Fruit fly (Drosophila melanogaster) whole organism, embryonic: ENCODE data around the gene CG13360.

ENCODE experiments used
- Bdp1 ChIP-seq: fragments of 200-800 bp; sonication (Bioruptor generic); optimal IDR thresholded peaks from 3 replicates; lab custom pipeline; 2016; ENCODE audit warnings: missing biosample characterization, missing genetic modification characterization
- Bteb2 ChIP-seq: fragments of 200-800 bp; sonication (Bioruptor generic); optimal IDR thresholded peaks from 2 replicates; lab custom pipeline; 2016; ENCODE audit warnings: missing biosample characterization, missing genetic modification characterization
- CG10147 ChIP-seq: fragments of 200-800 bp; sonication (Bioruptor generic); optimal IDR thresholded peaks from 2 replicates; lab custom pipeline; 2019; ENCODE audit warnings: missing biosample characterization, mild to moderate bottlenecking, missing genetic modification characterization, moderate library complexity
- CG10565 ChIP-seq: fragments of 200-800 bp; sonication (Bioruptor generic); optimal IDR thresholded peaks from 3 replicates; lab custom pipeline; 2016; ENCODE audit warnings: missing biosample characterization, mild to moderate bottlenecking, missing genetic modification characterization
- CG11560 ChIP-seq: fragments of 200-800 bp; sonication (Bioruptor generic); IDR thresholded peaks from 3 replicates; pipeline ENCODE4 v1.3.6; 2022; ENCODE audit warnings: missing biosample characterization, missing genetic modification characterization
- CG11723 ChIP-seq: fragments of 200-800 bp; sonication (Bioruptor generic); optimal IDR thresholded peaks from 2 replicates; lab custom pipeline; 2017; ENCODE audit warnings: missing biosample characterization, mild to moderate bottlenecking, missing genetic modification characterization
- CG15601 ChIP-seq: fragments of 200-800 bp; sonication (Bioruptor generic); optimal IDR thresholded peaks from 3 replicates; lab custom pipeline; 2019; ENCODE audit warnings: missing biosample characterization, mild to moderate bottlenecking, missing genetic modification characterization, moderate library complexity
- CG17186 ChIP-seq: fragments of 200-800 bp; sonication (Bioruptor generic); optimal IDR thresholded peaks from 3 replicates; lab custom pipeline; 2017; ENCODE audit warnings: missing biosample characterization, missing genetic modification reagents, missing genetic modification characterization
- CG17912 ChIP-seq: fragments of 200-800 bp; sonication (Bioruptor generic); optimal IDR thresholded peaks from 2 replicates; lab custom pipeline; 2018; ENCODE audit warnings: missing biosample characterization, mild to moderate bottlenecking, missing genetic modification characterization
- CG18011 ChIP-seq: fragments of 200-800 bp; sonication (Bioruptor generic); optimal IDR thresholded peaks from 2 replicates; lab custom pipeline; 2017; ENCODE audit warnings: missing biosample characterization, missing genetic modification characterization, mild to moderate bottlenecking, moderate library complexity, missing genotype
- CG18599 ChIP-seq: fragments of 200-800 bp; sonication (Bioruptor generic); optimal IDR thresholded peaks from 3 replicates; lab custom pipeline; 2017; ENCODE audit warnings: missing biosample characterization, missing genetic modification characterization, mild to moderate bottlenecking, moderate library complexity, missing genetic modification reagents
- CG33557 ChIP-seq: fragments of 200-800 bp; sonication (Bioruptor generic); optimal IDR thresholded peaks from 2 replicates; lab custom pipeline; 2019; ENCODE audit warnings: missing biosample characterization, mild to moderate bottlenecking, missing genetic modification characterization, moderate library complexity
- CG3407 ChIP-seq: fragments of 200-800 bp; sonication (Bioruptor generic); optimal IDR thresholded peaks from 2 replicates; lab custom pipeline; 2018; ENCODE audit warnings: missing biosample characterization, mild to moderate bottlenecking, missing genetic modification characterization
- CG6272 ChIP-seq: fragments of 200-800 bp; sonication (Bioruptor generic); IDR thresholded peaks from 2 replicates; pipeline ENCODE4 v1.3.6; 2022; ENCODE audit warnings: missing biosample characterization, missing genetic modification characterization
- CG6654 ChIP-seq: fragments of 200-800 bp; sonication (Bioruptor generic); optimal IDR thresholded peaks from 2 replicates; lab custom pipeline; 2017; ENCODE audit warnings: missing biosample characterization, mild to moderate bottlenecking, missing genetic modification characterization
- CG6689 ChIP-seq: fragments of 200-800 bp; sonication (Bioruptor generic); IDR thresholded peaks from 2 replicates; pipeline ENCODE4 v1.3.6; 2022; ENCODE audit warnings: missing biosample characterization, missing genetic modification characterization
- CG7745 ChIP-seq: fragments of 200-800 bp; sonication (Bioruptor generic); optimal IDR thresholded peaks from 2 replicates; lab custom pipeline; 2018; ENCODE audit warnings: missing biosample characterization, mild to moderate bottlenecking, missing genetic modification characterization, moderate library complexity
- CG8089 ChIP-seq: fragments of 200-800 bp; sonication (Bioruptor generic); optimal IDR thresholded peaks from 3 replicates; lab custom pipeline; 2016; ENCODE audit warnings: missing biosample characterization, missing genetic modification characterization
- CG9876 ChIP-seq: fragments of 200-800 bp; sonication (Bioruptor generic); optimal IDR thresholded peaks from 2 replicates; lab custom pipeline; 2016; ENCODE audit warnings: missing biosample characterization, missing genetic modification characterization
- CrebB ChIP-seq: fragments of 200-800 bp; sonication (Bioruptor generic); optimal IDR thresholded peaks from 3 replicates; lab custom pipeline; 2018; ENCODE audit warnings: missing biosample characterization, mild to moderate bottlenecking, missing genetic modification characterization
- Dip3 ChIP-seq: fragments of 200-800 bp; sonication (Bioruptor generic); optimal IDR thresholded peaks from 3 replicates; lab custom pipeline; 2016; ENCODE audit warnings: missing biosample characterization, missing genetic modification characterization
- Dp ChIP-seq: fragments of 200-800 bp; sonication (Bioruptor generic); optimal IDR thresholded peaks from 2 replicates; lab custom pipeline; 2018; ENCODE audit warnings: missing biosample characterization, mild to moderate bottlenecking, missing genetic modification characterization, moderate library complexity
- Drgx ChIP-seq: fragments of 200-800 bp; sonication (Bioruptor generic); IDR thresholded peaks from 2 replicates; pipeline ENCODE4 v1.3.6; 2022; ENCODE audit warnings: missing biosample characterization, missing genetic modification characterization
- Eip74EF ChIP-seq, 2 experiments: fragments of 200-800 bp in 1 of 2; fragments of >200 bp in 1 of 2; sonication (Bioruptor generic) in 1 of 2; optimal IDR thresholded peaks; 2 replicates each; lab custom pipeline; 2017 to 2019; ENCODE audit warnings: missing biosample characterization in 2 of 2, missing genetic modification characterization in 2 of 2, mild to moderate bottlenecking in 1 of 2, moderate library complexity in 1 of 2
- Fer3 ChIP-seq: fragments of 200-800 bp; sonication (Bioruptor generic); optimal IDR thresholded peaks from 2 replicates; lab custom pipeline; 2018; ENCODE audit warnings: missing biosample characterization, mild to moderate bottlenecking, missing genetic modification characterization, moderate library complexity
- H2.0 ChIP-seq: fragments of 200-800 bp; sonication (Bioruptor generic); IDR thresholded peaks from 2 replicates; pipeline ENCODE4 v1.3.6; 2022; ENCODE audit warnings: missing biosample characterization, missing genetic modification characterization
- NfI ChIP-seq: fragments of 200-800 bp; sonication (Bioruptor generic); optimal IDR thresholded peaks from 3 replicates; lab custom pipeline; 2018; ENCODE audit warnings: missing biosample characterization, mild to moderate bottlenecking, missing genetic modification characterization, moderate library complexity
- Rx ChIP-seq: fragments of 200-800 bp; sonication (Bioruptor generic); IDR thresholded peaks from 2 replicates; pipeline ENCODE4 v1.3.6; 2022; ENCODE audit warnings: missing biosample characterization, missing genetic modification characterization
- Sry-β ChIP-seq: fragments of 200-800 bp; sonication (Bioruptor generic); optimal IDR thresholded peaks from 2 replicates; lab custom pipeline; 2018; ENCODE audit warnings: missing biosample characterization, mild to moderate bottlenecking, missing genetic modification characterization, moderate library complexity
- TFAM ChIP-seq: fragments of 200-800 bp; sonication (Bioruptor generic); optimal IDR thresholded peaks from 2 replicates; lab custom pipeline; 2017; ENCODE audit warnings: missing biosample characterization, missing genetic modification characterization, inconsistent platforms
- Xbp1 ChIP-seq: fragments of 200-800 bp; sonication (Bioruptor generic); optimal IDR thresholded peaks from 3 replicates; lab custom pipeline; 2016; ENCODE audit warnings: missing biosample characterization, mild to moderate bottlenecking, missing genetic modification characterization
- ato ChIP-seq: fragments of 200-800 bp; sonication (Bioruptor generic); IDR thresholded peaks from 2 replicates; pipeline ENCODE4 v1.3.6; 2022; ENCODE audit warnings: missing biosample characterization, missing genetic modification characterization; ENCODE audit not compliant: partially characterized antibody
- bbx ChIP-seq: fragments of 200-800 bp; sonication (Bioruptor generic); IDR thresholded peaks from 2 replicates; pipeline ENCODE4 v1.3.6; 2022; ENCODE audit warnings: missing biosample characterization, missing genetic modification characterization; ENCODE audit not compliant: partially characterized antibody
- bsh ChIP-seq, 2 experiments: fragments of 200-800 bp; sonication (Bioruptor generic); optimal IDR thresholded peaks; 2 replicates each; lab custom pipeline; 2017 to 2018; ENCODE audit warnings: mild to moderate bottlenecking in 2 of 2, missing biosample characterization in 2 of 2, missing genetic modification characterization in 2 of 2, moderate library complexity in 1 of 2
- chinmo ChIP-seq: fragments of 200-800 bp; sonication (Bioruptor generic); IDR thresholded peaks from 4 replicates; pipeline ENCODE4 v1.3.6; 2022; ENCODE audit warnings: missing biosample characterization, missing genetic modification characterization; ENCODE audit not compliant: partially characterized antibody
- da ChIP-seq: fragments of 200-800 bp; sonication (Bioruptor generic); optimal IDR thresholded peaks from 2 replicates; lab custom pipeline; 2016; ENCODE audit warnings: missing biosample characterization, missing genetic modification characterization
- dpn ChIP-seq, 2 experiments: fragments of 200-800 bp; sonication (Bioruptor generic); optimal IDR thresholded peaks; 3 replicates each; lab custom pipeline; 2016; ENCODE audit warnings: missing biosample characterization in 2 of 2, missing genetic modification characterization in 2 of 2
- fd96Cb ChIP-seq: fragments of 200-800 bp; sonication (Bioruptor generic); optimal IDR thresholded peaks from 2 replicates; lab custom pipeline; 2018; ENCODE audit warnings: missing biosample characterization, mild to moderate bottlenecking, missing genetic modification characterization, moderate library complexity
- gce ChIP-seq: fragments of 200-800 bp; sonication (Bioruptor generic); IDR thresholded peaks from 3 replicates; pipeline ENCODE4 v1.3.6; 2022; ENCODE audit warnings: missing biosample characterization, missing genetic modification characterization
- lilli ChIP-seq: fragments of 200-800 bp; sonication (Bioruptor generic); optimal IDR thresholded peaks from 3 replicates; lab custom pipeline; 2016; ENCODE audit warnings: missing biosample characterization, missing genetic modification characterization
- nom ChIP-seq: fragments of 200-800 bp; sonication (Bioruptor generic); optimal IDR thresholded peaks from 2 replicates; lab custom pipeline; 2017; ENCODE audit warnings: missing biosample characterization, missing genetic modification characterization, mild to moderate bottlenecking, moderate library complexity, missing genetic modification reagents
- org-1 ChIP-seq: fragments of 200-800 bp; sonication (Bioruptor generic); optimal IDR thresholded peaks from 2 replicates; lab custom pipeline; 2017; ENCODE audit warnings: missing biosample characterization, missing genetic modification characterization
- pfk ChIP-seq: fragments of 200-800 bp; sonication (Bioruptor generic); optimal IDR thresholded peaks from 2 replicates; lab custom pipeline; 2018; ENCODE audit warnings: missing biosample characterization, mild to moderate bottlenecking, missing genetic modification characterization, moderate library complexity
- pho ChIP-seq: fragments of 200-800 bp; sonication (Bioruptor generic); optimal IDR thresholded peaks from 2 replicates; lab custom pipeline; 2016; ENCODE audit warnings: missing biosample characterization, missing genetic modification characterization
- pros ChIP-seq: fragments of 200-800 bp; sonication (Bioruptor generic); optimal IDR thresholded peaks from 3 replicates; lab custom pipeline; 2019; ENCODE audit warnings: missing biosample characterization, mild to moderate bottlenecking, missing genetic modification characterization, moderate library complexity
- slbo ChIP-seq: fragments of 200-800 bp; sonication (Bioruptor generic); IDR thresholded peaks from 2 replicates; pipeline ENCODE4 v1.3.6; 2022; ENCODE audit warnings: missing biosample characterization, missing genetic modification characterization
- sna ChIP-seq: fragments of 200-800 bp; sonication (Bioruptor generic); IDR thresholded peaks from 2 replicates; pipeline ENCODE4 v1.3.6; 2022; ENCODE audit warnings: missing biosample characterization, missing genetic modification characterization; ENCODE audit not compliant: partially characterized antibody
- sob ChIP-seq: fragments of 200-800 bp; sonication (Bioruptor generic); IDR thresholded peaks from 2 replicates; pipeline ENCODE4 v1.3.6; 2022; ENCODE audit warnings: missing biosample characterization, missing genetic modification characterization
- zen2 ChIP-seq: fragments of 200-800 bp; sonication (Bioruptor generic); IDR thresholded peaks from 3 replicates; pipeline ENCODE4 v1.3.6; 2022; ENCODE audit warnings: missing biosample characterization, missing genetic modification characterization; ENCODE audit not compliant: partially characterized antibody

Gene CG13360

DNA sequence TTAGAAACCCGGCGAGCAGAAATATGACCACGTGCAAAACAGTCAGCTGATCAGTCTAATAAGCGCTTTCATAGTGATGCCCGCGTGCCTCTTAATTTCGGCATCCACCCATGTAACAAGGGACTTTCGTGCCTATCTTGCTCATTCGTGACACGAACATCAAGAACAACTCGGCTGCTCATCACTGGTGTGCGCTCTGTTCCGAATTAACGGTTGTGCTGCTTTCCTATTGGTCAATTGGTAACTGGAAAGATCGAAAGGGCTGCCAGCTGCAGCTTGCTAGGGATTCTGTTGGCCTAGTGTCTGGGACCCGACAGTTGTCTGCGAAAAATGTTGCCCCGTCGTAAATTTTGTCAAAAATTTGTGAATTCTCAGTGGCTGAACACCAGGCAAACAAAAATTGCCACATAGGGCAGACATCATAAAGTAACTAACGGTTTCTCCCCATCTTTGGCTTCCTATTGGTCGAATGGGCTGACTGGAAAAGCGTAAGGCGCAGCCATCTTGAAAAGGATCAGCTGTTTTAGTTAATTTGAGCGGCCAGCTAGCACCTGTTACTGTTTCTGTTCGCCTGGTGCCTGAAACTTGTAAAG lies 6.6 kb upstream of the CG13360 start (continued):
- TF ChIP-seq CG7745 (tag; lab: Kevin White, UChicago) (peak; percentile 61), fd96Cb (tag; lab: Kevin White, UChicago) (no peak), CG11723 (GFP tag; lab: Kevin White, UChicago) (no peak), chinmo (GFP tag; lab: Robert Waterston, UW) (peak; percentile 96), Bdp1 (GFP tag; lab: Kevin White, UChicago) (no peak), CG6272 (GFP tag; lab: Robert Waterston, UW) (0 out of 2 replicates have a peak, but pooled peaks have one; percentile 31), nom (GFP tag; lab: Kevin White, UChicago) (peak; percentile 38), lilli (GFP tag; lab: Kevin White, UChicago) (peak; percentile 35), CG11560 (tag; lab: Robert Waterston, UW) (no peak), CG33557 (GFP tag; lab: Kevin White, UChicago) (no peak), CG17186 (no peak), CG6689 (GFP tag; lab: Robert Waterston, UW) (no peak), da (no peak), TFAM (GFP tag; lab: Kevin White, UChicago) (no peak), Dp (GFP tag; lab: Kevin White, UChicago) (no peak), CG18011 (GFP tag; lab: Kevin White, UChicago) (no peak), Fer3 (no peak), CG15601 (tag; lab: Kevin White, UChicago) (peak; percentile 7), H2.0 (GFP tag; lab: Robert Waterston, UW) (no peak), pfk (GFP tag; lab: Kevin White, UChicago) (no peak), NfI (GFP tag; lab: Kevin White, UChicago) (peak; percentile 10), Rx (GFP tag; lab: Robert Waterston, UW) (no peak), sob (GFP tag; lab: Robert Waterston, UW) (no peak), pros (GFP tag; lab: Kevin White, UChicago) (peak; percentile 90), ato (GFP tag; lab: Robert Waterston, UW) (peak; percentile 94), gce (no peak), CG18599 (GFP tag; lab: Kevin White, UChicago) (peak; percentile 21), Bteb2 (GFP tag; lab: Kevin White, UChicago) (no peak), Xbp1 (GFP tag; lab: Kevin White, UChicago) (peak; percentile 34), pho (GFP tag; lab: Kevin White, UChicago) (peak; percentile 31), CrebB (tag; lab: Kevin White, UChicago) (no peak), CG10565 (GFP tag; lab: Kevin White, UChicago) (no peak), CG9876 (GFP tag; lab: Kevin White, UChicago) (no peak), Eip74EF (GFP tag; optimal IDR thresholded peaks at IDR 0.05; lab: Kevin White, UChicago) (no peak), CG8089 (GFP tag; lab: Kevin White, UChicago) (no peak), Drgx (peak; percentile 37), CG10147 (GFP tag; lab: Kevin White, UChicago) (no peak), Dip3 (GFP tag; lab: Kevin White, UChicago) (no peak), CG17912 (GFP tag; lab: Kevin White, UChicago) (no peak), CG6654 (GFP tag; lab: Kevin White, UChicago) (no peak), CG3407 (GFP tag; lab: Kevin White, UChicago) (no peak), org-1 (GFP tag; lab: Kevin White, UChicago) (no peak), dpn (GFP tag; optimal IDR thresholded peaks at IDR 0.05; lab: Kevin White, UChicago) (peak in 1 of 2 experiments; percentile 32), Sry-β (peak; percentile 96), sna (GFP tag; lab: Robert Waterston, UW) (peak; percentile 96), bbx (GFP tag; lab: Robert Waterston, UW) (peak; percentile 98), slbo (GFP tag; lab: Robert Waterston, UW) (peak; percentile 43; the same call in 1 of the 2 replicates), zen2 (GFP tag; lab: Robert Waterston, UW) (peak; percentile 98), bsh (GFP tag; optimal IDR thresholded peaks at IDR 0.05; lab: Kevin White, UChicago) (peak in 1 of 2 experiments; percentile 1)
